Worm (Caenorhabditis elegans) whole organism, L4/young adult: ENCODE data around the gene atg-10.

ENCODE experiments used
- W03F9.2 ChIP-seq: fragments of 150-350 bp; optimal IDR thresholded peaks from 2 replicates; lab custom pipeline; 2014; ENCODE audit warnings: missing biosample characterization, missing genetic modification characterization
- dao-5 ChIP-seq: sonication (generic microtip); optimal IDR thresholded peaks from 2 replicates; lab custom pipeline; 2016; ENCODE audit warnings: missing genotype, missing genetic modification characterization, moderate library complexity, missing compliant biosample characterization

ce11 chrII:8641131-8641530 is 17.8 kb upstream of the atg-10 start, which contains the start of gene D2085.7:
- TF ChIP-seq W03F9.2 (tag; lab: Kevin White, UChicago) (no peak), dao-5 (tag; lab: Kevin White, UChicago) (no peak)
